Worm (Caenorhabditis elegans): Measurements from ENCODE around the gene daf-5.
A peak's percentile ranks its signal among the peaks of the same experiment; 100 is the strongest.

The daf-5 gene

ce11 chrII:14018192-14018591, 33.9 kb downstream of the daf-5 start (continued):
- TF ChIP-seq C04F5.9 (tag; optimal IDR thresholded peaks at IDR 0.05) (peak; percentile 57), C34B4.2 (tag; optimal IDR thresholded peaks at IDR 0.05) (peak; percentile 5)

ce11 chrII:14016865-14017264, 35.2 kb downstream of the daf-5 start, which contains the start of gene cyp-37A1:
Gene cyp-37A1, minus strand, starts transcription at chrII:14016965.
- TF ChIP-seq fkh-10 (GFP tag; optimal IDR thresholded peaks at IDR 0.05), result no peak
- TF ChIP-seq swsn-7 (tag; optimal IDR thresholded peaks at IDR 0.05), result no peak
- TF ChIP-seq tlp-1 (tag; optimal IDR thresholded peaks at IDR 0.05), result no peak
- no peak for TF ChIP-seq snu-23 (GFP tag; optimal IDR thresholded peaks at IDR 0.05)
- no peak for TF ChIP-seq mep-1 (tag; optimal IDR thresholded peaks at IDR 0.05)
- TF ChIP-seq mab-9 (GFP tag; IDR thresholded peaks at IDR 0.05), result no peak
- no peak for TF ChIP-seq ces-1 (GFP tag; optimal IDR thresholded peaks at IDR 0.05)
- no peak for TF ChIP-seq nhr-12 (tag; optimal IDR thresholded peaks at IDR 0.05)
- no peak for TF ChIP-seq snpc-4 (tag; optimal IDR thresholded peaks at IDR 0.05)
- no peak for TF ChIP-seq sptf-1 (tag; optimal IDR thresholded peaks at IDR 0.05)
- no peak for TF ChIP-seq ets-5 (GFP tag; IDR thresholded peaks at IDR 0.05)
- no peak for TF ChIP-seq nhr-90 (tag; optimal IDR thresholded peaks at IDR 0.05; ENCODE audit: poor library complexity)
- no peak for TF ChIP-seq nhr-71 (tag; optimal IDR thresholded peaks at IDR 0.05)
- TF ChIP-seq nhr-237 (tag; optimal IDR thresholded peaks at IDR 0.05), result no peak
- TF ChIP-seq nhr-20 (tag; optimal IDR thresholded peaks at IDR 0.05), result no peak
- TF ChIP-seq fos-1 (tag; optimal IDR thresholded peaks at IDR 0.05), result no peak
- no peak for TF ChIP-seq nhr-85 (tag)

- no peak for TF ChIP-seq lin-14 (GFP tag; optimal IDR thresholded peaks at IDR 0.05)
- TF ChIP-seq efl-3 (GFP tag; optimal IDR thresholded peaks at IDR 0.05), result no peak
- TF ChIP-seq lin-13 (GFP tag; optimal IDR thresholded peaks at IDR 0.05), result no peak
- no peak for TF ChIP-seq F16B12.6 (tag; optimal IDR thresholded peaks at IDR 0.05)
These were observed 37.5 kb downstream of the daf-5 start for ce11 chrII:14014637-14015036.

- TF ChIP-seq swsn-7 (tag; optimal IDR thresholded peaks at IDR 0.05) (no peak), lin-35 (GFP tag; optimal IDR thresholded peaks at IDR 0.05) (peak in 1 of 2 experiments; percentile 9), nhr-12 (tag; optimal IDR thresholded peaks at IDR 0.05) (no peak), Y116A8C.19 (tag; optimal IDR thresholded peaks at IDR 0.05; ENCODE audit: borderline replicate concordance) (no peak), nhr-28 (tag; optimal IDR thresholded peaks at IDR 0.05) (no peak), lsy-2 (tag; optimal IDR thresholded peaks at IDR 0.05) (no peak), sup-37 (GFP tag; optimal IDR thresholded peaks at IDR 0.05) (no peak), blmp-1 (tag; optimal IDR thresholded peaks at IDR 0.05) (no peak), unc-130 (tag; optimal IDR thresholded peaks at IDR 0.05) (no peak), efl-1 (optimal IDR thresholded peaks at IDR 0.05) (no peak), efl-1 (GFP tag; optimal IDR thresholded peaks at IDR 0.05 in 1 of 2) (peak in 1 of 2 experiments; percentile 62), elt-2 (tag; optimal IDR thresholded peaks at IDR 0.05) (peak; percentile 33), C04F5.9 (tag; optimal IDR thresholded peaks at IDR 0.05) (no peak)
These were observed 41.3 kb downstream of the daf-5 start, which contains the start of gene F01D5.8 for ce11 chrII:14010656-14011376. Gene F01D5.8, plus strand, starts transcription at chrII:14010706.

ce11 chrII:14008359-14008758, 43.7 kb downstream of the daf-5 start, which contains the start of gene F01D5.7:
Gene F01D5.7, plus strand, starts transcription at chrII:14008659.
- no peak for TF ChIP-seq ceh-90 (tag; optimal IDR thresholded peaks at IDR 0.05)
- TF ChIP-seq snpc-4 (tag; optimal IDR thresholded peaks at IDR 0.05), result no peak
- TF ChIP-seq tbx-2 (tag; optimal IDR thresholded peaks at IDR 0.05), result no peak
